Fruit fly (Drosophila melanogaster) ovary, adult (tissue): ENCODE data around the gene mRpL40.

Source experiments
- CG17801 ChIP-seq: fragments of 200-800 bp; optimal IDR thresholded peaks from 2 replicates; lab custom pipeline; 2019; ENCODE audit warnings: missing biosample characterization, mild to moderate bottlenecking, missing genetic modification characterization, moderate library complexity; ENCODE audit not compliant: partially characterized antibody

The mRpL40 gene

DNA sequence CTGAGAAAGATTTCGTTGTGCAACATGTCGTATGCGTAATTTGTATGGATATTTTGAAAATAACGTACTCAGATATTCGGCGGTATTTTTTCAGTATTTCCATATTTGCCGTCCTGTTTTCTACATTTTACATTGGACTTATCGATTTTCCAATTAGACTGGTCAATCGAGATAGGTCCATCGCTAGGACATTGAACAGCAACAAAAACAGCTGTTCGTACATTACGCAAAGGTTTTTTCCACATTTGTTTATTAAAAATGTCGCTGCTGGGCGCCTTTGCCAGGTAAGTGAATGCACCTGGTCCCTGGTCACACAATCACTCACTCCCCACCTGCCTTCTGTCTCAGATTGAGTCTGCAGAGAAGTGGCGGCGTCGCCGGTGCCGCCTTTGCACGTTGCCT lies at the start of gene mRpL40:
Gene mRpL40 (plus strand): TSS at position 186 of the 402 bp plus-strand sequence.
- no peak for TF ChIP-seq CG17801 (GFP tag; lab: Kevin White, UChicago)

DNA sequence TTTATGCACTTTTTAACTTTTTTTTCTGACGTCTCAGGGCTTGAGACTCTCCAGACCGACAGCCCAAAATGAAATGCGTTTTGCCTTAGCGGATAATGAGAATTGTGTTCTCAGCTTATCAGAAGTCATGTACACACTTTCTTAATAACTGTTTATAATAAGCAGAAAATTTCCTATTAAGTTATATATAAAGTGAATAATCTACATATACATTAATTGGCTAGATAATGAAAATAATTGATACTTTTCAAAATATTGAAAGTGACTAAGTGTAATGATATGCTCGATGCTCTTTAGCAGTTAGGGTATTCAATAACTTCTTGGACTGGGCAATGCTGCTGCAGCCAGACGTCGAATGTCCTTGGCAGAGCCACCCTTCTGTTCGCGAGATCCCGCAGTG lies 45.8 kb upstream of the mRpL40 start:
- TF ChIP-seq CG17801 (GFP tag; lab: Kevin White, UChicago), result no peak

DNA sequence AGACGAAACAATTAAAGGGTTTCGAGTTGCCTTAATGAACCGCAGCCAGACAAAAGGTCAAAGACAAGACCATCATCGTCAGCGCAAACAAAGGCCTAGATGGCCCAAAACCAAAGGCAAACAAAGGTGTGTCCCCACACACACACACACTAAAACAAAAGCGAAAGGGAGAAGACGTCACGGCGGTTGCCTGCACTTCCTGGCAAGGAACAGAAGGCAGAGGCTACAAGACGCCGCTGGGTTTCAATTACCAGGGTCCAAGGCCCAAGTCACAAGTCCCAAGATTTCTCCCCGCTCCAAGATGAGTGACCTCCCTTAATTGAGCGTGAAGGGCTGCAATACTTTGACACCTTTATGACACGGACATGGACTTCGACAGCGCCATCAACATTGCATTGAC lies 44.1 kb upstream of the mRpL40 start:
- no peak for TF ChIP-seq CG17801 (GFP tag; lab: Kevin White, UChicago)

DNA sequence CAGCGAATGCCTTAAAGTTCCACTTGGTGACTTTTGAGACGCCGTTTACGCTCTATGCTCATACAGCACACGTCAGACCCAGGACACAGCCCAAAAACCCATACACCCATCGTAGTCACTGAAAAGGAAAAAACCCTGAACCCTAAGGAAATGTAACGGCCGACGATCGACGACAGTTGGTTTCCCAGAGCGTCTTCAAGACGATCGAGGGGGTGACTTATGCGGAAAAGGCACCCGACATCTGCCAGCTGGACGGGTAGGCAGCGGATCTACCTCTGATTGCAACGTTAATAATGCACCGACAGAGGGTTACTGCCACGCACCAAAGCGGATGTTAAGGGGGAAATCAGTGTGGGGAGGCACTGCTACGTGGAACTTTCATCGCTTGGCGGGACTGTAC lies 41.4 kb upstream of the mRpL40 start:
- no peak for TF ChIP-seq CG17801 (GFP tag; lab: Kevin White, UChicago)

DNA sequence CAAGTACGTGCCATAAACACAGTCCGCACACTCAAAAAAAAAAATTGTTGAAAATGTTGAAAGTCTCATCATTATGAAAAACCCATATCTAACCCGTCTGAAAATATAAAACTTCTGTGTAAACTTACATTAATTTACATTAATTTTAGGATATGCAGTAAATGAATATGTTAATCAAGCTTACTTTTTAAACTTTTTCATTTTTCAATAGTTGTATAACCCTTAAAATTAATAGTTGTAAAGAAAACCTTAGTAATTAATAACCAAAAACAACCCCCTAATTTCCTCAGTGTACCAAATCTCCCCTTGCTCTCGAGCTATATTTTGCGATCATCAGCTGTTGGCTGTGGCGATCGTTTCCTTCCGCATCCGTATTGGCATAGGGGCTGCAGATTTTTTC lies 39.0 kb upstream of the mRpL40 start:
- no peak for TF ChIP-seq CG17801 (GFP tag; lab: Kevin White, UChicago)

dm6 chr3R:11370333-11370732 lies 37.4 kb upstream of the mRpL40 start:
- TF ChIP-seq CG17801 (GFP tag; lab: Kevin White, UChicago), result no peak

- no peak for TF ChIP-seq CG17801 (GFP tag; lab: Kevin White, UChicago)
Measured at dm6 chr3R:11370805-11371204, 36.9 kb upstream of the mRpL40 start.

- no peak for TF ChIP-seq CG17801 (GFP tag; lab: Kevin White, UChicago)
Measured at dm6 chr3R:11372053-11373016, 35.4 kb upstream of the mRpL40 start.

DNA sequence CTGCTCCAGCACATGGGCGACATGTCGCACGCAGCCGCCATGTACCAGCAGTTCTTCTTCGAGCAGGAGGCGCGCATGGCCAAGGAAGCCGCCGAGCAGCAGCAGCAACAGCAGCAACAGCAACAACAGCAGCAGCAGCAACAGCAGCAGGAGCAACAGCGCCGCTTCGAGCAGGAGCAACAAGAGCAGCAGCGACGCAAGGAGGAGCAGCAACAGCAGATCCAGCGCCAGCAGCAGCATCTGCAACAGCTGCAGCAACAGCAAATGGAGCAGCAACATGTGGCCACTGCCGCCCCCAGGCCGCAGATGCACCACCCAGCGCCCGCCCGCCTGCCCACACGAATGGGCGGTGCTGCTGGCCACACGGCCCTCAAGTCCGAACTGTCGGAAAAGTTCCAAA lies 32.6 kb upstream of the mRpL40 start:
- TF ChIP-seq CG17801 (GFP tag; lab: Kevin White, UChicago), result no peak

DNA sequence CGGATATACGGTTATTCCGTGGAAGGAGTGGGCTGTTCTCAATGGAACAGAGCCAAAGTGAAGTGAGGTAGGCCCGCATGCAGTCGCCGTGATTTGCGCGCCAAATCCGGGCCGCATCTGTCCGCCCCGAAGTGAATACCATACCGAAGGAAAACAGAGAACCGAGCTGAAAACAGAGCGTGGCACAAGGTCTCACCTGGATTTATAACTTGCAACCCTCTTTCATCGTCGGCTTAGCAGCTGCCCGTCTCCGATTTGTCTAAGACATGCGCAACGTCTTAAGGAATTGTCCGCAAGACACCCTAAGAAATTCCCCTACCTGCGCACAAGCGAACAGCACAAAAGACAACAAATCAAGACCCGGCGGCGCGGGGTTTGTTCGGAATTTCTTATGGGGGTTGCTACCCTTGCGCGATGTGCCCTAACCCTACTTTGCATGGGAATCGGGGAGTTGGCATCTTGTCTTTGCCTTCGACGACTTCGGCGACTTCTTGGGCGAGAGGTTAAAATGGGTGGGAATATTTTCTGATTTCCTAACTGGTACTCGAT lies 29.1 kb upstream of the mRpL40 start:
- TF ChIP-seq CG17801 (GFP tag; lab: Kevin White, UChicago), result no peak

dm6 chr3R:11392805-11393204 lies 14.9 kb upstream of the mRpL40 start:
- TF ChIP-seq CG17801 (GFP tag; lab: Kevin White, UChicago), result no peak

DNA sequence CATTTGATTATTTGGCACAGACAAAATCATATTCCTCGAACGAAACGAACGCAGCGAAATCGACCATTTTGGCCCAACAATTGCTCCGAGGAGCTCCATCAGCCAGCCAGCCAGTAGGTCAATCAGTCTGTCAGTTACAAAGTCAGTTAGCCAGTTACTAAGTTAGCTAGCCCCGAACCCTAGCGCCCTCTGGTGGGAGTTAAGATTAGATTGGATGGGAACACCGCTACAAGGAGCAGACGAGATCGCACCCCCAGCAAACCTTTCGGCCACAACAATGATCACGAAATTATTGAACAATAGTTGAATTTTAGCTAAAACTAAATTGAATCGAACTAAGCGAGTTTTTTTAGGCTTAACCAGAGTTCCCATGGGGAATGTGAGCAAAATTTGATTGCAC lies 13.8 kb upstream of the mRpL40 start:
- no peak for TF ChIP-seq CG17801 (GFP tag; lab: Kevin White, UChicago)

DNA sequence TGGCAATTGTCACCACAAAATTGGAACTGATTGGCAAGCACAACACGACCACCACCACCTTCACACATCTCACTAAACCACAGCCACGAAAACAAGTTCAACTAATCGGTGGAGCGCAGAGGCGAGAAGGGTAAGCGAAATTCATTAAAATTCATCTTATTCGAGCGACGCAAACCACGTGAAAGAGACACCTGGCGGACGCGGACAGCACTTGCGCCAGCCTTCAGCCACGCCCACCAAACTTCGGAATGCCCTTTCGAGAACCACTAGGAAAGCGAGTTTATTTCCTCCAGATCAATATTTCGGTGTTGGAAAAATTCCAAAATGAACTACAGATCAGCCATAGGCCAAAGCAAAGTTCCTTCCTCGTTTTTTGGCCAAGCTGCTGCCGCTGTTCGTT lies 12.2 kb upstream of the mRpL40 start:
- TF ChIP-seq CG17801 (GFP tag; lab: Kevin White, UChicago), result no peak

dm6 chr3R:11402894-11403293 lies 4.8 kb upstream of the mRpL40 start:
- no peak for TF ChIP-seq CG17801 (GFP tag; lab: Kevin White, UChicago)

- TF ChIP-seq CG17801 (GFP tag; lab: Kevin White, UChicago), result peak; percentile 97
Measured at dm6 chr3R:11409667-11410137, 2.0 kb downstream of the mRpL40 start, which contains the start of the genes mgr and Irbp. Gene mgr (minus strand): TSS chr3R:11409875. Gene Irbp (plus strand): TSS chr3R:11410047.

DNA sequence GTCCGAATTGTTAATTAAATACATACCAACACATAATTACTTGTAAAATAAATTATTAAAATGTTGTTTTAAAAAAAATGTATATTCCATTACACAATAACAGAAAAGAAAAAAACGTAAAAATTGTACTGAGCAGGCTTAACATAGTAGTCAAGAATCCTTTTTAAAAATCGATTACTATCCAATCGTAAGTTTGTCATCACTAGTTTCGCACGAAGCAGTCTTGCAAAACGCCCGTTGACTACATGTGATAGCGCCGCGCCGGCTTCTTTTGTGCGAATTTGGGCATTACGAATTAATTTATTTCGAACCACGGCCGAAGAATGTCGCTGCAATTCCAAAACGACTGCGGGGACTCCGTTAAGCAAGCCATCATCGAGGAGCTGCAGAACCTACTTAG lies 4.7 kb downstream of the mRpL40 start, which contains the start of gene Ipo9:
Gene Ipo9 (plus strand): TSS at position 152 of the 400 bp plus-strand sequence.
- no peak for TF ChIP-seq CG17801 (GFP tag; lab: Kevin White, UChicago)
